Fruit fly (Drosophila melanogaster) whole organism, adult: Measurements from ENCODE around the gene Or83a.

Source experiments
- CG12768 ChIP-seq: fragments of 200-800 bp; sonication (Bioruptor generic); optimal IDR thresholded peaks from 2 replicates; lab custom pipeline; 2017; ENCODE audit warnings: missing biosample characterization, missing genetic modification characterization, mild to moderate bottlenecking, moderate library complexity, missing genetic modification reagents
- CG14711 ChIP-seq: fragments of 200-800 bp; sonication (Bioruptor generic); optimal IDR thresholded peaks from 2 replicates; lab custom pipeline; 2018; ENCODE audit warnings: missing biosample characterization, mild to moderate bottlenecking, missing genetic modification characterization, moderate library complexity
- CG33017 ChIP-seq: fragments of 200-800 bp; sonication (Bioruptor generic); optimal IDR thresholded peaks from 2 replicates; lab custom pipeline; 2018; ENCODE audit warnings: missing biosample characterization, mild to moderate bottlenecking, missing genetic modification characterization, moderate library complexity
- Clk ChIP-seq: fragments of 200-800 bp; sonication (Bioruptor generic); optimal IDR thresholded peaks from 2 replicates; lab custom pipeline; 2017; ENCODE audit warnings: missing biosample characterization, missing genetic modification characterization
- cnc ChIP-seq, 2 experiments: fragments of >200 bp; optimal IDR thresholded peaks; 2 replicates each; lab custom pipeline; 2017
- ovo ChIP-seq: fragments of 200-800 bp; sonication (Bioruptor generic); optimal IDR thresholded peaks from 2 replicates; lab custom pipeline; 2016; ENCODE audit warnings: missing biosample characterization, missing genetic modification characterization
- pad ChIP-seq: fragments of 200-800 bp; sonication (Bioruptor generic); optimal IDR thresholded peaks from 3 replicates; lab custom pipeline; 2017; ENCODE audit warnings: missing biosample characterization, missing genetic modification characterization, mild to moderate bottlenecking, moderate library complexity, missing genetic modification reagents
- toe ChIP-seq: fragments of 200-800 bp; sonication (Bioruptor generic); optimal IDR thresholded peaks from 2 replicates; lab custom pipeline; 2016; ENCODE audit warnings: missing biosample characterization, missing genetic modification characterization

dm6 chr3R:5387996-5388395 is 11.0 kb downstream of the Or83a start:
- no peak for TF ChIP-seq CG14711
- no peak for TF ChIP-seq cnc (optimal IDR thresholded peaks at IDR 0.05; lab: Kevin White, UChicago)
- no peak for TF ChIP-seq CG12768 (GFP tag; lab: Kevin White, UChicago)
- TF ChIP-seq ovo, result no peak
- no peak for TF ChIP-seq pad (GFP tag; lab: Kevin White, UChicago)
- no peak for TF ChIP-seq Clk (GFP tag; lab: Kevin White, UChicago)
- no peak for TF ChIP-seq toe (GFP tag; lab: Kevin White, UChicago)
- TF ChIP-seq CG33017 (tag; lab: Kevin White, UChicago), result no peak
